Fruit fly (Drosophila melanogaster) whole organism, embryonic: ENCODE measurements around the gene CG7627.

Experiments
- CG10267 ChIP-seq: fragments of 200-800 bp; sonication (Bioruptor generic); optimal IDR thresholded peaks from 2 replicates; lab custom pipeline; 2018; ENCODE audit warnings: missing biosample characterization, mild to moderate bottlenecking, missing genetic modification characterization, moderate library complexity
- CG10654 ChIP-seq: fragments of 200-800 bp; sonication (Bioruptor generic); optimal IDR thresholded peaks from 2 replicates; lab custom pipeline; 2016; ENCODE audit warnings: missing biosample characterization, missing genetic modification characterization
- CG12659 ChIP-seq: fragments of 200-800 bp; sonication (Bioruptor generic); optimal IDR thresholded peaks from 3 replicates; lab custom pipeline; 2017; ENCODE audit warnings: mild to moderate bottlenecking, missing biosample characterization, missing genetic modification reagents, missing genetic modification characterization
- CG14014 ChIP-seq: fragments of 200-800 bp; sonication (Bioruptor generic); IDR thresholded peaks from 2 replicates; pipeline ENCODE4 v1.3.6; 2022; ENCODE audit warnings: missing biosample characterization, missing genetic modification characterization
- CG1602 ChIP-seq: fragments of 200-800 bp; sonication (Bioruptor generic); optimal IDR thresholded peaks from 3 replicates; lab custom pipeline; 2016; ENCODE audit warnings: missing biosample characterization, missing genetic modification characterization
- CG17361 ChIP-seq: fragments of 200-800 bp; sonication (Bioruptor generic); IDR thresholded peaks from 3 replicates; pipeline ENCODE4 v1.3.6; 2022; ENCODE audit warnings: missing biosample characterization, missing genetic modification characterization
- CG18262 ChIP-seq: fragments of 200-800 bp; optimal IDR thresholded peaks from 3 replicates; lab custom pipeline; 2019; ENCODE audit warnings: missing biosample characterization, mild to moderate bottlenecking, missing genetic modification characterization, moderate library complexity
- CG2129 ChIP-seq: fragments of 200-800 bp; sonication (Bioruptor generic); IDR thresholded peaks from 2 replicates; pipeline ENCODE4 v1.3.6; 2022; ENCODE audit warnings: missing biosample characterization, missing genetic modification characterization; ENCODE audit not compliant: partially characterized antibody
- CG2712 ChIP-seq: fragments of 200-800 bp; optimal IDR thresholded peaks from 3 replicates; lab custom pipeline; 2019; ENCODE audit warnings: missing biosample characterization, mild to moderate bottlenecking, missing genetic modification characterization, moderate library complexity
- CG30403 ChIP-seq: fragments of 200-800 bp; sonication (Bioruptor generic); optimal IDR thresholded peaks from 3 replicates; lab custom pipeline; 2016; ENCODE audit warnings: missing biosample characterization, missing genetic modification characterization
- CG31224 ChIP-seq: fragments of 200-800 bp; sonication (Bioruptor generic); IDR thresholded peaks from 2 replicates; pipeline ENCODE4 v1.3.6; 2022; ENCODE audit warnings: missing biosample characterization, missing genetic modification characterization
- CG32532 ChIP-seq: fragments of 200-800 bp; sonication (Bioruptor generic); IDR thresholded peaks from 2 replicates; pipeline ENCODE4 v1.3.6; 2022; ENCODE audit warnings: missing biosample characterization, missing genetic modification characterization
- CG32767 ChIP-seq: fragments of 200-800 bp; sonication (Bioruptor generic); IDR thresholded peaks from 2 replicates; pipeline ENCODE4 v1.3.6; 2022; ENCODE audit warnings: missing biosample characterization, missing genetic modification characterization
- CG3281 ChIP-seq: fragments of 200-800 bp; sonication (Bioruptor generic); optimal IDR thresholded peaks from 3 replicates; lab custom pipeline; 2017; ENCODE audit warnings: missing biosample characterization, mild to moderate bottlenecking, missing genetic modification characterization
- CG34376 ChIP-seq: fragments of 200-800 bp; sonication (Bioruptor generic); optimal IDR thresholded peaks from 2 replicates; lab custom pipeline; 2018; ENCODE audit warnings: missing biosample characterization, mild to moderate bottlenecking, missing genetic modification characterization
- CG5245 ChIP-seq: fragments of 200-800 bp; sonication (Bioruptor generic); optimal IDR thresholded peaks from 3 replicates; lab custom pipeline; 2016; ENCODE audit warnings: missing biosample characterization, missing genetic modification characterization
- CG6175 ChIP-seq: fragments of 200-800 bp; sonication (Bioruptor generic); IDR thresholded peaks from 3 replicates; pipeline ENCODE4 v1.3.6; 2022; ENCODE audit warnings: missing biosample characterization, missing genetic modification characterization
- CG9727 ChIP-seq: fragments of 200-800 bp; sonication (Bioruptor generic); optimal IDR thresholded peaks from 3 replicates; lab custom pipeline; 2017; ENCODE audit warnings: missing biosample characterization, mild to moderate bottlenecking, missing genetic modification characterization
- CG9932 ChIP-seq: fragments of 200-800 bp; sonication (Bioruptor generic); IDR thresholded peaks from 2 replicates; pipeline ENCODE4 v1.3.6; 2022; ENCODE audit warnings: missing biosample characterization, missing genetic modification characterization
- CHES-1-like ChIP-seq: fragments of 200-800 bp; sonication (Bioruptor generic); optimal IDR thresholded peaks from 2 replicates; lab custom pipeline; 2016; ENCODE audit warnings: missing biosample characterization, missing genetic modification characterization
- CoRest ChIP-seq: fragments of 200-800 bp; sonication (Bioruptor generic); optimal IDR thresholded peaks from 3 replicates; lab custom pipeline; 2018; ENCODE audit warnings: missing biosample characterization, mild to moderate bottlenecking, missing genetic modification characterization, moderate library complexity
- Ets97D ChIP-seq: fragments of 200-800 bp; sonication (Bioruptor generic); optimal IDR thresholded peaks from 3 replicates; lab custom pipeline; 2016; ENCODE audit warnings: missing biosample characterization, missing genetic modification characterization
- Fer3 ChIP-seq: fragments of 200-800 bp; sonication (Bioruptor generic); optimal IDR thresholded peaks from 2 replicates; lab custom pipeline; 2018; ENCODE audit warnings: missing biosample characterization, mild to moderate bottlenecking, missing genetic modification characterization, moderate library complexity
- Hmx ChIP-seq: fragments of 200-800 bp; sonication (Bioruptor generic); optimal IDR thresholded peaks from 2 replicates; lab custom pipeline; 2016; ENCODE audit warnings: missing biosample characterization, missing genetic modification characterization
- Hr51 ChIP-seq, 2 experiments: fragments of 200-800 bp; sonication (Bioruptor generic); optimal IDR thresholded peaks; 2 replicates in 1 of 2; 3 replicates in 1 of 2; lab custom pipeline; 2016 to 2018; ENCODE audit warnings: missing biosample characterization in 2 of 2, missing genetic modification characterization in 2 of 2, mild to moderate bottlenecking in 1 of 2, moderate library complexity in 1 of 2
- Lpt ChIP-seq: fragments of >200 bp; optimal IDR thresholded peaks from 2 replicates; lab custom pipeline; 2018; ENCODE audit warnings: missing biosample characterization, missing genetic modification characterization
- MBD-R2 ChIP-seq: fragments of 200-800 bp; sonication (Bioruptor generic); IDR thresholded peaks from 2 replicates; pipeline ENCODE4 v1.3.6; 2022; ENCODE audit warnings: missing biosample characterization, missing genetic modification characterization
- MTF-1 ChIP-seq: fragments of 200-800 bp; sonication (Bioruptor generic); optimal IDR thresholded peaks from 2 replicates; lab custom pipeline; 2018; ENCODE audit warnings: missing biosample characterization, mild to moderate bottlenecking, missing genetic modification characterization, borderline replicate concordance
- Meics ChIP-seq: fragments of 200-800 bp; sonication (Bioruptor generic); optimal IDR thresholded peaks from 2 replicates; lab custom pipeline; 2017; ENCODE audit warnings: missing biosample characterization, mild to moderate bottlenecking, missing genetic modification characterization
- Nf-YC ChIP-seq: fragments of 200-800 bp; optimal IDR thresholded peaks from 3 replicates; lab custom pipeline; 2019; ENCODE audit warnings: missing biosample characterization, mild to moderate bottlenecking, missing genetic modification characterization, moderate library complexity
- PHDP ChIP-seq: fragments of 200-800 bp; sonication (Bioruptor generic); optimal IDR thresholded peaks from 3 replicates; lab custom pipeline; 2018; ENCODE audit warnings: missing biosample characterization, mild to moderate bottlenecking, missing genetic modification characterization, moderate library complexity
- Usf ChIP-seq: fragments of 200-800 bp; sonication (Bioruptor generic); optimal IDR thresholded peaks from 2 replicates; lab custom pipeline; 2017; ENCODE audit warnings: missing genotype, missing biosample characterization, missing genetic modification characterization
- al ChIP-seq: fragments of 200-800 bp; sonication (Bioruptor generic); IDR thresholded peaks from 2 replicates; pipeline ENCODE4 v1.3.6; 2022; ENCODE audit warnings: missing biosample characterization, missing genetic modification characterization
- crc ChIP-seq: fragments of 200-800 bp; sonication (Bioruptor generic); optimal IDR thresholded peaks from 2 replicates; lab custom pipeline; 2016; ENCODE audit warnings: missing biosample characterization, missing genetic modification characterization
- danr ChIP-seq: fragments of 200-800 bp; sonication (Bioruptor generic); IDR thresholded peaks from 2 replicates; pipeline ENCODE4 v1.3.6; 2022; ENCODE audit warnings: missing biosample characterization, missing genetic modification characterization
- dimm ChIP-seq: fragments of 200-800 bp; sonication (Bioruptor generic); IDR thresholded peaks from 2 replicates; pipeline ENCODE4 v1.3.6; 2022; ENCODE audit warnings: missing biosample characterization, missing genetic modification characterization
- ems ChIP-seq: fragments of 200-800 bp; sonication (Bioruptor generic); optimal IDR thresholded peaks from 3 replicates; lab custom pipeline; 2016; ENCODE audit warnings: missing biosample characterization, missing genetic modification characterization
- fd64A ChIP-seq: fragments of 200-800 bp; sonication (Bioruptor generic); optimal IDR thresholded peaks from 3 replicates; lab custom pipeline; 2018; ENCODE audit warnings: missing biosample characterization, mild to moderate bottlenecking, missing genetic modification characterization
- fd96Cb ChIP-seq: fragments of 200-800 bp; sonication (Bioruptor generic); optimal IDR thresholded peaks from 2 replicates; lab custom pipeline; 2018; ENCODE audit warnings: missing biosample characterization, mild to moderate bottlenecking, missing genetic modification characterization, moderate library complexity
- grau ChIP-seq: fragments of 200-800 bp; optimal IDR thresholded peaks from 3 replicates; lab custom pipeline; 2019; ENCODE audit warnings: missing biosample characterization, mild to moderate bottlenecking, missing genetic modification characterization, moderate library complexity
- jumu ChIP-seq: fragments of 200-800 bp; sonication (Bioruptor generic); optimal IDR thresholded peaks from 3 replicates; lab custom pipeline; 2016; ENCODE audit warnings: missing biosample characterization, missing genetic modification characterization
- lab ChIP-seq: fragments of 200-800 bp; sonication (Bioruptor generic); optimal IDR thresholded peaks from 3 replicates; lab custom pipeline; 2017; ENCODE audit warnings: missing biosample characterization, missing genetic modification characterization, mild to moderate bottlenecking, moderate library complexity, missing genetic modification reagents
- lmd ChIP-seq: fragments of 200-800 bp; sonication (Bioruptor generic); IDR thresholded peaks from 2 replicates; pipeline ENCODE4 v1.3.6; 2022; ENCODE audit warnings: missing biosample characterization, missing genetic modification characterization
- lov ChIP-seq, 2 experiments: fragments of 200-800 bp in 1 of 2; fragments of >200 bp in 1 of 2; sonication (Bioruptor generic) in 1 of 2; IDR thresholded peaks in 1 of 2; optimal IDR thresholded peaks in 1 of 2; 2 replicates in 1 of 2; 3 replicates in 1 of 2; pipeline versions ENCODE4 v1.3.6 to Lab custom; 2017 to 2022; ENCODE audit warnings: missing biosample characterization in 1 of 2, missing genetic modification characterization in 1 of 2
- otp ChIP-seq: fragments of 200-800 bp; sonication (Bioruptor generic); IDR thresholded peaks from 3 replicates; pipeline ENCODE4, ENCODE4 v1.3.6; 2022; ENCODE audit warnings: missing biosample characterization, missing genetic modification characterization
- row ChIP-seq: fragments of 200-800 bp; sonication (Bioruptor generic); IDR thresholded peaks from 3 replicates; pipeline ENCODE4 v1.3.6; 2022; ENCODE audit warnings: missing biosample characterization, missing genetic modification characterization
- slou ChIP-seq: fragments of 200-800 bp; sonication (Bioruptor generic); optimal IDR thresholded peaks from 3 replicates; lab custom pipeline; 2016; ENCODE audit warnings: missing biosample characterization, missing genetic modification characterization
- stc ChIP-seq: fragments of 200-800 bp; sonication (Bioruptor generic); IDR thresholded peaks from 2 replicates; pipeline ENCODE4 v1.3.6; 2022; ENCODE audit warnings: missing biosample characterization, missing genetic modification characterization
- vfl ChIP-seq: fragments of 200-800 bp; sonication (Bioruptor generic); optimal IDR thresholded peaks from 2 replicates; lab custom pipeline; 2016; ENCODE audit warnings: missing biosample characterization, missing genetic modification characterization

Gene CG7627

dm6 chr2L:8361204-8361952 lies 891 bp downstream of the CG7627 start (continued):
- TF ChIP-seq CG10267, result peak; percentile 15
- TF ChIP-seq lmd, result no peak
- peak; percentile 16 for TF ChIP-seq Fer3
- TF ChIP-seq CG9727 (GFP tag; lab: Kevin White, UChicago), result peak; percentile 45
- TF ChIP-seq crc (GFP tag; lab: Kevin White, UChicago), result peak; percentile 4
- peak; percentile 20; the same call in 1 of the 2 replicates for TF ChIP-seq MBD-R2 (GFP tag; lab: Robert Waterston, UW)
- TF ChIP-seq Hmx (GFP tag; lab: Kevin White, UChicago), result peak; percentile 19
- peak; percentile 62 for TF ChIP-seq fd64A (GFP tag; lab: Kevin White, UChicago)
- TF ChIP-seq CG3281 (GFP tag; lab: Kevin White, UChicago), result peak; percentile 39
- TF ChIP-seq al (GFP tag; lab: Robert Waterston, UW), result no peak
- no peak for TF ChIP-seq stc (GFP tag; lab: Robert Waterston, UW)
- peak; percentile 28; the same call in 1 of the 2 replicates for TF ChIP-seq CG32532
- TF ChIP-seq PHDP (tag; lab: Kevin White, UChicago), result no peak
- peak in 1 of 2 experiments; percentile 7 for TF ChIP-seq Hr51 (GFP tag; optimal IDR thresholded peaks at IDR 0.05; lab: Kevin White, UChicago)
- TF ChIP-seq CG12659, result peak; percentile 20
- TF ChIP-seq jumu, result no peak
- peak; percentile 49 for TF ChIP-seq lab (GFP tag; lab: Kevin White, UChicago)
- no peak for TF ChIP-seq Meics (GFP tag; lab: Kevin White, UChicago)
- TF ChIP-seq CG34376, result no peak
- TF ChIP-seq CG18262 (tag; lab: Kevin White, UChicago), result peak; percentile 43
- TF ChIP-seq CG31224, result peak; percentile 46; the same call in 1 of the 2 replicates
- no peak for TF ChIP-seq CG5245
- peak; percentile 37 for TF ChIP-seq CoRest (tag; lab: Kevin White, UChicago)
- TF ChIP-seq fd96Cb, result peak; percentile 27
- no peak for TF ChIP-seq CG32767 (GFP tag; lab: Robert Waterston, UW)
- TF ChIP-seq CG17361, result peak; percentile 35; the same call in 2 of the 3 replicates
- TF ChIP-seq Ets97D, result peak; percentile 19
- TF ChIP-seq CG9932 (GFP tag; lab: Robert Waterston, UW), result no peak
- no peak for TF ChIP-seq vfl (GFP tag; lab: Kevin White, UChicago)
- TF ChIP-seq ems (GFP tag; lab: Kevin White, UChicago), result no peak
- TF ChIP-seq otp (GFP tag; lab: Robert Waterston, UW), result no peak
- TF ChIP-seq CG6175, result no peak
- no peak for TF ChIP-seq Lpt (GFP tag; lab: Kevin White, UChicago)
- TF ChIP-seq Usf (GFP tag; lab: Kevin White, UChicago), result no peak
- TF ChIP-seq grau (tag; lab: Kevin White, UChicago), result peak; percentile 87
- TF ChIP-seq CHES-1-like (GFP tag; lab: Kevin White, UChicago), result peak; percentile 10
- TF ChIP-seq CG14014 (GFP tag; lab: Robert Waterston, UW), result no peak
- TF ChIP-seq Nf-YC, result no peak
- TF ChIP-seq lov (optimal IDR thresholded peaks at IDR 0.05; lab: Kevin White, UChicago), result no peak
- TF ChIP-seq lov (GFP tag; IDR thresholded peaks at IDR 0.05; lab: Robert Waterston, UW), result no peak
- no peak for TF ChIP-seq dimm (GFP tag; lab: Robert Waterston, UW)
- no peak for TF ChIP-seq danr (GFP tag; lab: Robert Waterston, UW)
- TF ChIP-seq CG30403 (GFP tag; lab: Kevin White, UChicago), result peak; percentile 40
- peak; percentile 19 for TF ChIP-seq CG1602 (GFP tag; lab: Kevin White, UChicago)
- TF ChIP-seq CG10654 (GFP tag; lab: Kevin White, UChicago), result no peak
- TF ChIP-seq CG2712 (tag; lab: Kevin White, UChicago), result peak; percentile 59
- TF ChIP-seq slou (GFP tag; lab: Kevin White, UChicago), result no peak
- TF ChIP-seq MTF-1 (GFP tag; lab: Kevin White, UChicago), result no peak
- TF ChIP-seq CG2129 (GFP tag; lab: Robert Waterston, UW), result no peak
- TF ChIP-seq row, result peak; percentile 41; the same call in 2 of the 3 replicates
